Worm (Caenorhabditis elegans): ENCODE measurements around the gene ZK285.2.

- no peak; the same call in 1 of the 2 replicates for TF ChIP-seq flt-1 (GFP tag; IDR thresholded peaks at IDR 0.05)
- TF ChIP-seq tab-1 (GFP tag; IDR thresholded peaks at IDR 0.05), result no peak
Measured at ce11 chrV:16042743-16043014, 4.0 kb upstream of the ZK285.2 start.

All from whole organism, midembryonic.